Worm (Caenorhabditis elegans): ENCODE results near the gene col-115.

DNA sequence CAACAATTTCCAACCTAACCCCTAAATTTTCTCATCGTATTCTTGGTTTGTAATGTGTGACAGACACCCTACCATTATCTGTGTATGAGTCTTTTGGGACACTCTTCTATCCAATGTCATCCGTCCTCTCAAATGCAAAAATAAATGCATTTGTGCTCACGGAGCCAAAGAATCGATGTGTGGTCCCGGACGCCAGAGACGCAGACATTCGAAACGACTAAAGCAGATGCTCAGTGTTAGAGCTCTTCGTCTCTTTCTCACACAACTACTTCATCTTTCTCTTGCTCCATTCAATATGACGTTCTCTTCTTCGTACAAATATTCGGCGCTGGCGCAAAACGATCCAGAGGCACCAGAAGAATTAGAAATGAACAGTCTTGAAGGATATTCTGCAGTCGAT lies 8.9 kb upstream of the col-115 start, which contains the start of gene unc-24:
- TF ChIP-seq alr-1 (tag; optimal IDR thresholded peaks at IDR 0.05) (no peak), skn-1 (tag; optimal IDR thresholded peaks at IDR 0.05) (no peak)

All from whole organism, L2 larva.